Fruit fly (Drosophila melanogaster) S2 (cell line): Measurements from ENCODE around the gene CG3604.

Experiments
- CG8478 ChIP-seq: fragments of >200 bp; optimal IDR thresholded peaks from 2 replicates; lab custom pipeline; 2018
- CTCF ChIP-seq, 2 experiments: fragments of >200 bp; optimal IDR thresholded peaks; 2 replicates each; lab custom pipeline; 2018

DNA sequence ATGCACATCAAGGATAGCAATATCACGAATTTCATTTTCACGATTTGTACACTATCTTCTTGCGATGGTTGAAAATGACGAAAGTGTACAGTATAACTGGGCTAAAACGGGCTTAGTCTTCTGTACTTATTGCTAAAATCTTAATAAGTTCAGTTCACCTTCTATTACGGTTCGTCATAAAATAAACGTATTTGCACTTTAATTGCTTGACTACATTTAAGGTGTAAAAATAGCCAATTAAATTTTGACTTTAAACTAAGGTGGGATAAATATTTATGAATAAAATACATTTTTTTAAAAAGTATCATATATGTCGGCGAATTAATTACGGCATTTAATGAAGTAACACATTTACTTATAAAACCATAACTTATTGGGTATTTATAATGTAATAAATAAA is 28.0 kb downstream of the CG3604 start, which contains the start of gene Sfp24Bb:
- TF ChIP-seq CTCF (optimal IDR thresholded peaks at IDR 0.05; lab: Kevin White, UChicago) = no peak
- no peak for TF ChIP-seq CG8478 (lab: Kevin White, UChicago)
